Worm (Caenorhabditis elegans): ENCODE measurements around the gene C27D8.2.

C27D8.2 gene

ce11 chrIV:12698880-12699279 is 12.1 kb upstream of the C27D8.2 start:
- TF ChIP-seq mab-5 (tag; optimal IDR thresholded peaks at IDR 0.05) (no peak), nhr-28 (tag; optimal IDR thresholded peaks at IDR 0.05) (no peak), lin-13 (tag; optimal IDR thresholded peaks at IDR 0.05) (no peak), elt-1 (tag; optimal IDR thresholded peaks at IDR 0.05; ENCODE audit: borderline replicate concordance, insufficient read depth) (no peak), ces-1 (GFP tag; optimal IDR thresholded peaks at IDR 0.05) (no peak), flh-1 (GFP tag; optimal IDR thresholded peaks at IDR 0.05) (no peak), zip-8 (tag; optimal IDR thresholded peaks at IDR 0.05) (no peak), pha-4 (tag; optimal IDR thresholded peaks at IDR 0.05) (no peak), unc-62 (GFP tag; optimal IDR thresholded peaks at IDR 0.05) (no peak), bed-3 (GFP tag; optimal IDR thresholded peaks at IDR 0.05) (no peak), cnd-1 (tag; optimal IDR thresholded peaks at IDR 0.05) (no peak), lsy-2 (tag; optimal IDR thresholded peaks at IDR 0.05) (no peak), mls-2 (tag; optimal IDR thresholded peaks at IDR 0.05) (no peak), nhr-76 (tag; optimal IDR thresholded peaks at IDR 0.05) (no peak), blmp-1 (tag; optimal IDR thresholded peaks at IDR 0.05) (no peak)

ce11 chrIV:12700204-12700603 is 10.8 kb upstream of the C27D8.2 start:
- TF ChIP-seq elt-3 (tag; optimal IDR thresholded peaks at IDR 0.05) (no peak), M03D4.4 (tag; optimal IDR thresholded peaks at IDR 0.05) (no peak), unc-62 (GFP tag; optimal IDR thresholded peaks at IDR 0.05) (no peak), sptf-1 (tag; optimal IDR thresholded peaks at IDR 0.05) (no peak), unc-39 (tag; optimal IDR thresholded peaks at IDR 0.05) (no peak), blmp-1 (tag; optimal IDR thresholded peaks at IDR 0.05) (no peak), bed-3 (GFP tag; optimal IDR thresholded peaks at IDR 0.05) (no peak), ztf-11 (tag; optimal IDR thresholded peaks at IDR 0.05) (no peak), drap-1 (GFP tag; optimal IDR thresholded peaks at IDR 0.05) (no peak), zip-8 (tag; optimal IDR thresholded peaks at IDR 0.05) (no peak), elt-1 (tag; optimal IDR thresholded peaks at IDR 0.05; ENCODE audit: borderline replicate concordance, insufficient read depth) (no peak), tbx-8 (GFP tag; optimal IDR thresholded peaks at IDR 0.05) (no peak)

- no peak for TF ChIP-seq lsy-2 (tag; optimal IDR thresholded peaks at IDR 0.05)
- TF ChIP-seq nhr-28 (tag; optimal IDR thresholded peaks at IDR 0.05), result no peak
- no peak for TF ChIP-seq zip-8 (tag; optimal IDR thresholded peaks at IDR 0.05)
- no peak for TF ChIP-seq elt-1 (tag; optimal IDR thresholded peaks at IDR 0.05; ENCODE audit: borderline replicate concordance, insufficient read depth)
- no peak for TF ChIP-seq M03D4.4 (tag; optimal IDR thresholded peaks at IDR 0.05)
- no peak for TF ChIP-seq blmp-1 (tag; optimal IDR thresholded peaks at IDR 0.05)
- peak; percentile 62 for TF ChIP-seq unc-62 (GFP tag; optimal IDR thresholded peaks at IDR 0.05)
Observed at ce11 chrIV:12700944-12701343, 10.1 kb upstream of the C27D8.2 start.

- TF ChIP-seq flh-1 (GFP tag; optimal IDR thresholded peaks at IDR 0.05), result no peak
- no peak for TF ChIP-seq drap-1 (GFP tag; optimal IDR thresholded peaks at IDR 0.05)
- no peak for TF ChIP-seq snpc-4 (tag; optimal IDR thresholded peaks at IDR 0.05)
- no peak for TF ChIP-seq ham-2 (GFP tag; optimal IDR thresholded peaks at IDR 0.05)
- no peak for TF ChIP-seq nhr-28 (tag; optimal IDR thresholded peaks at IDR 0.05)
- no peak for TF ChIP-seq cnd-1 (tag; optimal IDR thresholded peaks at IDR 0.05)
- TF ChIP-seq unc-39 (tag; optimal IDR thresholded peaks at IDR 0.05), result no peak
- TF ChIP-seq hlh-1 (tag; optimal IDR thresholded peaks at IDR 0.05), result no peak
- no peak for TF ChIP-seq lin-32 (GFP tag; optimal IDR thresholded peaks at IDR 0.05)
- TF ChIP-seq nhr-2 (tag; optimal IDR thresholded peaks at IDR 0.05), result no peak
- TF ChIP-seq ceh-83 (GFP tag; optimal IDR thresholded peaks at IDR 0.05), result no peak
- TF ChIP-seq sem-2 (GFP tag; optimal IDR thresholded peaks at IDR 0.05), result no peak
- no peak for TF ChIP-seq M03D4.4 (tag; optimal IDR thresholded peaks at IDR 0.05)
Observed at ce11 chrIV:12703811-12704210, 7.2 kb upstream of the C27D8.2 start, which contains the start of gene C27D8.4. Gene C27D8.4 (plus strand): TSS chrIV:12704111.

- TF ChIP-seq unc-39 (tag; optimal IDR thresholded peaks at IDR 0.05), result no peak
- no peak for TF ChIP-seq ceh-43 (GFP tag; optimal IDR thresholded peaks at IDR 0.05)
- no peak for TF ChIP-seq sem-2 (GFP tag; optimal IDR thresholded peaks at IDR 0.05)
- no peak for TF ChIP-seq lsy-2 (tag; optimal IDR thresholded peaks at IDR 0.05)
Observed at ce11 chrIV:12711644-12712043, 627 bp downstream of the C27D8.2 start, which contains the start of gene C27D8.3. Gene C27D8.3 (minus strand): TSS chrIV:12711744.

- no peak for TF ChIP-seq tbx-8 (GFP tag; optimal IDR thresholded peaks at IDR 0.05)
- TF ChIP-seq elt-3 (tag; optimal IDR thresholded peaks at IDR 0.05), result peak; percentile 89
Observed at ce11 chrIV:12715947-12716382, 4.9 kb downstream of the C27D8.2 start.

Measured in whole organism, mixed stage, embryonic.